Fruit fly (Drosophila melanogaster) whole organism, embryonic: Measurements from ENCODE around the gene eIF4E7.

Source experiments
- Awh ChIP-seq: fragments of 200-800 bp; sonication (Bioruptor generic); IDR thresholded peaks from 2 replicates; pipeline ENCODE4, ENCODE4 v1.3.6; 2022; ENCODE audit warnings: missing biosample characterization, missing genetic modification characterization
- CG11560 ChIP-seq: fragments of 200-800 bp; sonication (Bioruptor generic); IDR thresholded peaks from 3 replicates; pipeline ENCODE4 v1.3.6; 2022; ENCODE audit warnings: missing biosample characterization, missing genetic modification characterization
- CG15011 ChIP-seq: fragments of 200-800 bp; sonication (Bioruptor generic); optimal IDR thresholded peaks from 3 replicates; lab custom pipeline; 2018; ENCODE audit warnings: missing biosample characterization, mild to moderate bottlenecking, missing genetic modification characterization
- CG15479 ChIP-seq: fragments of 200-800 bp; sonication (Bioruptor generic); optimal IDR thresholded peaks from 3 replicates; lab custom pipeline; 2019; ENCODE audit warnings: missing biosample characterization, mild to moderate bottlenecking, missing genetic modification characterization, moderate library complexity
- CG17802 ChIP-seq: fragments of 200-800 bp; sonication (Bioruptor generic); optimal IDR thresholded peaks from 2 replicates; lab custom pipeline; 2018; ENCODE audit warnings: missing biosample characterization, mild to moderate bottlenecking, missing genetic modification characterization, moderate library complexity
- CG18599 ChIP-seq: fragments of 200-800 bp; sonication (Bioruptor generic); optimal IDR thresholded peaks from 3 replicates; lab custom pipeline; 2017; ENCODE audit warnings: missing biosample characterization, missing genetic modification characterization, mild to moderate bottlenecking, moderate library complexity, missing genetic modification reagents
- CG2120 ChIP-seq: fragments of 200-800 bp; sonication (Bioruptor generic); optimal IDR thresholded peaks from 3 replicates; lab custom pipeline; 2016; ENCODE audit warnings: missing biosample characterization, missing genetic modification characterization
- CG2678 ChIP-seq: fragments of 200-800 bp; sonication (Bioruptor generic); optimal IDR thresholded peaks from 3 replicates; lab custom pipeline; 2019; ENCODE audit warnings: missing biosample characterization, mild to moderate bottlenecking, missing genetic modification characterization, moderate library complexity
- CG34376 ChIP-seq: fragments of 200-800 bp; sonication (Bioruptor generic); optimal IDR thresholded peaks from 2 replicates; lab custom pipeline; 2018; ENCODE audit warnings: missing biosample characterization, mild to moderate bottlenecking, missing genetic modification characterization
- CG3995 ChIP-seq: fragments of 200-800 bp; sonication (Bioruptor generic); optimal IDR thresholded peaks from 3 replicates; lab custom pipeline; 2016; ENCODE audit warnings: missing biosample characterization, missing genetic modification characterization
- CG4328 ChIP-seq: fragments of 200-800 bp; sonication (Bioruptor generic); optimal IDR thresholded peaks from 3 replicates; lab custom pipeline; 2017; ENCODE audit warnings: missing biosample characterization, missing genetic modification reagents, missing genetic modification characterization
- CG6854 ChIP-seq: fragments of 200-800 bp; sonication (Bioruptor generic); optimal IDR thresholded peaks from 3 replicates; lab custom pipeline; 2017; ENCODE audit warnings: missing biosample characterization, mild to moderate bottlenecking, missing genetic modification characterization
- CG7271 ChIP-seq: fragments of 200-800 bp; sonication (Bioruptor generic); optimal IDR thresholded peaks from 2 replicates; lab custom pipeline; 2018; ENCODE audit warnings: missing biosample characterization, mild to moderate bottlenecking, missing genetic modification characterization, moderate library complexity
- CG8281 ChIP-seq: fragments of 200-800 bp; sonication (Bioruptor generic); optimal IDR thresholded peaks from 2 replicates; lab custom pipeline; 2018; ENCODE audit warnings: missing biosample characterization, mild to moderate bottlenecking, missing genetic modification characterization, moderate library complexity
- CG8765 ChIP-seq: fragments of 200-800 bp; sonication (Bioruptor generic); IDR thresholded peaks from 2 replicates; pipeline ENCODE4 v1.3.6; 2022; ENCODE audit warnings: missing biosample characterization, missing genetic modification characterization
- CG9727 ChIP-seq: fragments of 200-800 bp; sonication (Bioruptor generic); optimal IDR thresholded peaks from 3 replicates; lab custom pipeline; 2017; ENCODE audit warnings: missing biosample characterization, mild to moderate bottlenecking, missing genetic modification characterization
- D19B ChIP-seq: fragments of 200-800 bp; sonication (Bioruptor generic); optimal IDR thresholded peaks from 2 replicates; lab custom pipeline; 2017; ENCODE audit warnings: missing biosample characterization, mild to moderate bottlenecking, missing genetic modification characterization
- Dek ChIP-seq: fragments of 200-800 bp; sonication (Bioruptor generic); optimal IDR thresholded peaks from 3 replicates; lab custom pipeline; 2019; ENCODE audit warnings: missing biosample characterization, mild to moderate bottlenecking, missing genetic modification characterization, moderate library complexity
- Ets65A ChIP-seq: fragments of 200-800 bp; sonication (Bioruptor generic); peaks from one replicate; lab custom pipeline; 2016; ENCODE audit warnings: missing biosample characterization, missing genetic modification characterization
- HHEX ChIP-seq: fragments of 200-800 bp; sonication (Bioruptor generic); optimal IDR thresholded peaks from 3 replicates; lab custom pipeline; 2017; ENCODE audit warnings: missing biosample characterization, mild to moderate bottlenecking, missing genetic modification characterization, missing genetic modification reagents
- Med ChIP-seq: fragments of 200-800 bp; sonication (Bioruptor generic); peaks from one replicate; lab custom pipeline; 2016; ENCODE audit warnings: missing biosample characterization, missing genetic modification characterization, mild to moderate bottlenecking, inconsistent platforms, moderate library complexity
- Rx ChIP-seq: fragments of 200-800 bp; sonication (Bioruptor generic); IDR thresholded peaks from 2 replicates; pipeline ENCODE4 v1.3.6; 2022; ENCODE audit warnings: missing biosample characterization, missing genetic modification characterization
- Sry-β ChIP-seq: fragments of 200-800 bp; sonication (Bioruptor generic); optimal IDR thresholded peaks from 2 replicates; lab custom pipeline; 2018; ENCODE audit warnings: missing biosample characterization, mild to moderate bottlenecking, missing genetic modification characterization, moderate library complexity
- Ssrp ChIP-seq: fragments of 200-800 bp; sonication (Bioruptor generic); optimal IDR thresholded peaks from 2 replicates; lab custom pipeline; 2018; ENCODE audit warnings: missing biosample characterization, mild to moderate bottlenecking, missing genetic modification characterization, moderate library complexity
- bowl ChIP-seq: fragments of 200-800 bp; sonication (Bioruptor generic); IDR thresholded peaks from 2 replicates; pipeline ENCODE4 v1.3.6; 2022; ENCODE audit warnings: missing biosample characterization, missing genetic modification characterization
- exex ChIP-seq: fragments of 200-800 bp; sonication (Bioruptor generic); optimal IDR thresholded peaks from 4 replicates; lab custom pipeline; 2018; ENCODE audit warnings: missing biosample characterization, mild to moderate bottlenecking, missing genetic modification characterization, moderate library complexity
- fru ChIP-seq: fragments of >200 bp; optimal IDR thresholded peaks from 2 replicates; lab custom pipeline; 2017
- grn ChIP-seq: fragments of 200-800 bp; sonication (Bioruptor generic); optimal IDR thresholded peaks from 3 replicates; lab custom pipeline; 2017; ENCODE audit warnings: missing biosample characterization, missing genetic modification characterization
- nerfin-1 ChIP-seq: fragments of 200-800 bp; sonication (Bioruptor generic); optimal IDR thresholded peaks from 3 replicates; lab custom pipeline; 2019; ENCODE audit warnings: missing biosample characterization, mild to moderate bottlenecking, missing genetic modification characterization, moderate library complexity
- oc ChIP-seq: fragments of 200-800 bp; sonication (Bioruptor generic); optimal IDR thresholded peaks from 2 replicates; lab custom pipeline; 2018; ENCODE audit warnings: missing biosample characterization, mild to moderate bottlenecking, missing genetic modification characterization, moderate library complexity
- peb ChIP-seq: fragments of 200-800 bp; sonication (Bioruptor generic); IDR thresholded peaks from 2 replicates; pipeline ENCODE4 v1.3.6; 2022; ENCODE audit warnings: missing biosample characterization, missing genetic modification characterization
- row ChIP-seq: fragments of 200-800 bp; sonication (Bioruptor generic); IDR thresholded peaks from 3 replicates; pipeline ENCODE4 v1.3.6; 2022; ENCODE audit warnings: missing biosample characterization, missing genetic modification characterization
- scrt ChIP-seq: fragments of 200-800 bp; sonication (Bioruptor generic); optimal IDR thresholded peaks from 2 replicates; lab custom pipeline; 2018; ENCODE audit warnings: missing biosample characterization, mild to moderate bottlenecking, missing genetic modification characterization, moderate library complexity
- stwl ChIP-seq: fragments of 200-800 bp; sonication (Bioruptor generic); optimal IDR thresholded peaks from 3 replicates; lab custom pipeline; 2018; ENCODE audit warnings: missing biosample characterization, mild to moderate bottlenecking, missing genetic modification characterization, moderate library complexity
- tna ChIP-seq: fragments of 200-800 bp; sonication (Bioruptor generic); IDR thresholded peaks from 2 replicates; pipeline ENCODE4 v1.3.6; 2022; ENCODE audit warnings: missing biosample characterization, missing genetic modification characterization; ENCODE audit not compliant: partially characterized antibody
- z ChIP-seq: fragments of 200-800 bp; sonication (Bioruptor generic); IDR thresholded peaks from 3 replicates; pipeline ENCODE4 v1.3.6; 2022; ENCODE audit warnings: missing biosample characterization, missing genetic modification characterization

The eIF4E7 gene

dm6 chrX:1170117-1170878, 8.1 kb upstream of the eIF4E7 start, which contains the start of gene CG11378:
CG11378 (plus strand) TSS chrX:1170828.
- TF ChIP-seq Med (GFP tag; lab: Kevin White, UChicago) (no peak), Ets65A (GFP tag; lab: Kevin White, UChicago) (peak; percentile 31), tna (GFP tag; lab: Robert Waterston, UW) (0 out of 2 replicates have a peak, but pooled peaks have one; percentile 7), D19B (GFP tag; lab: Kevin White, UChicago) (peak; percentile 85), row (peak; percentile 31; the same call in 1 of the 3 replicates), CG2678 (tag; lab: Kevin White, UChicago) (peak; percentile 27), Ssrp (tag; lab: Kevin White, UChicago) (no peak), CG18599 (GFP tag; lab: Kevin White, UChicago) (peak; percentile 16), Rx (GFP tag; lab: Robert Waterston, UW) (no peak), bowl (GFP tag; lab: Robert Waterston, UW) (no peak), CG4328 (GFP tag; lab: Kevin White, UChicago) (no peak), Dek (tag; lab: Kevin White, UChicago) (no peak), peb (GFP tag; lab: Robert Waterston, UW) (no peak), CG11560 (tag; lab: Robert Waterston, UW) (no peak), HHEX (no peak), CG2120 (GFP tag; lab: Kevin White, UChicago) (no peak), CG8765 (GFP tag; lab: Robert Waterston, UW) (no peak), CG3995 (GFP tag; lab: Kevin White, UChicago) (peak; percentile 3), CG9727 (peak; percentile 12), fru (lab: Kevin White, UChicago) (no peak), CG34376 (GFP tag; lab: Kevin White, UChicago) (peak; percentile 68), exex (tag; lab: Kevin White, UChicago) (peak; percentile 66)

DNA sequence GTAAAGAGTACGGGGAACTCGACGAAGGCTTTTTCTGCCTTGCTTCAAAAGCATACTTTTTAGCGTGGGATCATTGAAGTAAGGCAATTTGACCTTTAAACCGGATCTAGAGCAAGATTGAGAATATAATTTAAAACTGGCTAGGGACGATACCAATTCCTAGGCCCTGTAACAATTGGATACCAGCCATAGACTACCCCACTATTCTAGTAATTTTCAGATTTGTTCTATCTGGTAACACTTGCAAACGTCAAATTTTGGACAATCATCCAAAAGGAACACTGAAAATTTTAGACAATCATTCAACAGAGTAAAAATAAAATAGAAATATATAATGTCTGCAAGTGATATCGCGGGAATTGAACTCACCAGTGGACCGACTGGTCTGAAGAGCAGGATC, 16.8 kb downstream of the eIF4E7 start, which contains the start of gene CG14628:
CG14628 (plus strand) TSS at position 301 of the 400 bp plus-strand sequence.
- TF ChIP-seq stwl (tag; lab: Kevin White, UChicago) (peak; percentile 8), CG7271 (tag; lab: Kevin White, UChicago) (no peak)

DNA sequence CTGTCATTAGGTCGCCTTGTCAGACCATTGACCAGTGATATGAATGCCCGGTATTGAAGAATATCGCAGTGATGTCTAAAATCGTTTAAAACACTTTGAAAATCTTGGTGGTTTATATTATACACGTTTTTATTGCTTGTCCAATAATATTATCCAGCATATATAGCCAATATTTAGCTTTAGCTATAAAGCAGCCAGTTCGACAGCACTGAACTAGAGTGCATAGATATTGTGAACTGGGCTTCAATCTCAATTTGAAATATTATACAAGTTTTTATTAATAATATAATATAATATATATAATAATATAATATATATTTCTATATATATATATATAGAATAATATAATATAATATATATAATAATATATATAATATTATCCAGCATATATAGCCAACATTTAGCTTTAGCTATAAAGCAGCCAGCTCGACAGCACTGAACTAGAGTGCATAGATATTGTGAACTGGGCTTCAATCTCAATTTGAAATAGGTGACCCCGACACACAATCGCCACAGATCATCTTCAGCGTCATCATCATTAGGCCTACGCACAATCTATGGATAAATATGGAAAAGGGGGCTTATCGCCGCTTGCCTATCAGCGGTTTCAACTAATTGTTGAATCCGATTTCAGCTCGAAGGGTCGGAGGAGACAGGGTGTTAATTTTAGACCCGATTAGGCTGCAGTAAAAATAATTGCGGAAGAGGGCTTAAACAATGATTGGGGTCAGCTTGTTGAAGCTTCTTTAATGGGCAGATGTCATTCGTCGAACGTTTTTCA, 19.4 kb downstream of the eIF4E7 start:
- TF ChIP-seq Sry-β (GFP tag; lab: Kevin White, UChicago), result peak; percentile 78
- peak; percentile 87 for TF ChIP-seq Awh
- TF ChIP-seq oc (tag; lab: Kevin White, UChicago), result peak; percentile 27
- no peak for TF ChIP-seq nerfin-1 (tag; lab: Kevin White, UChicago)
- no peak for TF ChIP-seq CG8281 (tag; lab: Kevin White, UChicago)
- TF ChIP-seq CG15011 (GFP tag; lab: Kevin White, UChicago), result no peak
- TF ChIP-seq row, result peak; percentile 53
- TF ChIP-seq z, result no peak
- TF ChIP-seq scrt, result no peak
- no peak for TF ChIP-seq CG6854
- TF ChIP-seq stwl (tag; lab: Kevin White, UChicago), result no peak
- TF ChIP-seq CG17802 (tag; lab: Kevin White, UChicago), result peak; percentile 59
- TF ChIP-seq CG15479 (GFP tag; lab: Kevin White, UChicago), result peak; percentile 11
- peak; percentile 57 for TF ChIP-seq grn
- no peak for TF ChIP-seq D19B (GFP tag; lab: Kevin White, UChicago)
